Fruit fly (Drosophila melanogaster): ENCODE results near the gene CG13901.

CG13901 gene

DNA sequence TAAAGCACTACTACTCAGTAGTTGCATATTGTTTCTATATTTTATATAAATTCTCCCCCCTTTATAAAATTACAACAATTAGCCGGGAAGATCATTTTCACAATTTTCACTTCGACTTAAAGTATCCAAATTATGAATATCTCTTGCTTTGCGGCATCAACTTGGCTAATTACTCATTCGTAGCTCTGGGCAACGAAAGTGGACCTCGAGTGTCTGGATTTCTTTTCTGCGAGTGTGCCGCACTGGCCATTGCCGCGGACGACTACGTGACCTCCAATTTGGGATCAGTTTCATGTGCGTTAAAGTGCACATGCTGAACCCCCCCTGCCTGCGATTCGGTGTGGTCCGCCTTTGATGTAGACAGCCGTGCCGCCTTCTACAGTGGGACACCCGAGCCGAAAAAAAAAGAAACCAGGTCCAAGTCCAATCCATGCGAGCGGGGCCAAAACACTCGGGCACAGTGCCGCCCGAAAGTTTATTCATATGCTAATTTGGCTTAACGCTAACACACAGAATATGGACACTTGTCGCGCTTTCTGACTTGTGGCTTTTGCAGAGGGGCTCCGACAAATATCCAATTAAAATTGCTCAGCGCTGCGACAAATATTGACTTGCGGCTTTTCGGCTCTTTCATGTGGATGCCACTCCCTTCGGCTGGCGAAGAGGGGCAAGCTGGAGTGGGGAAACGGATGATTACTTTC, 19.0 kb downstream of the CG13901 start (continued):
- TF ChIP-seq ranshi (GFP tag; IDR thresholded peaks at IDR 0.05) (no peak), CG12942 (GFP tag; optimal IDR thresholded peaks at IDR 0.05) (no peak), CG4360 (GFP tag; IDR thresholded peaks at IDR 0.05) (no peak), CG3995 (GFP tag; optimal IDR thresholded peaks at IDR 0.05) (no peak), Taf1 (GFP tag; IDR thresholded peaks at IDR 0.05) (no peak), CG12219 (GFP tag; optimal IDR thresholded peaks at IDR 0.05) (no peak), CG31365 (tag; optimal IDR thresholded peaks at IDR 0.05) (no peak), Kr (GFP tag; optimal IDR thresholded peaks at IDR 0.05) (no peak), Atf3 (GFP tag; optimal IDR thresholded peaks at IDR 0.05) (no peak), nom (GFP tag; optimal IDR thresholded peaks at IDR 0.05) (no peak), CG16813 (GFP tag; IDR thresholded peaks at IDR 0.05; ENCODE audit: partially characterized antibody) (no peak), BtbVII (GFP tag; optimal IDR thresholded peaks at IDR 0.05) (no peak), Ravus (GFP tag; IDR thresholded peaks at IDR 0.05) (no peak), CG34376 (GFP tag; optimal IDR thresholded peaks at IDR 0.05) (no peak), Bdp1 (GFP tag; optimal IDR thresholded peaks at IDR 0.05) (no peak), dimm (GFP tag; IDR thresholded peaks at IDR 0.05) (no peak), her (GFP tag; optimal IDR thresholded peaks at IDR 0.05) (no peak), Antp (GFP tag; optimal IDR thresholded peaks at IDR 0.05) (no peak), CG34224 (GFP tag; IDR thresholded peaks at IDR 0.05; ENCODE audit: partially characterized antibody) (no peak), CG31388 (GFP tag; optimal IDR thresholded peaks at IDR 0.05) (no peak), cad (GFP tag; optimal IDR thresholded peaks at IDR 0.05) (no peak), hb (GFP tag; IDR thresholded peaks at IDR 0.05; ENCODE audit: partially characterized antibody) (no peak), CG6689 (GFP tag; IDR thresholded peaks at IDR 0.05) (0 out of 2 replicates have a peak, but pooled peaks have one; percentile 18), en (GFP tag; optimal IDR thresholded peaks at IDR 0.05) (no peak), grau (tag; optimal IDR thresholded peaks at IDR 0.05) (peak; percentile 20), gro (GFP tag; optimal IDR thresholded peaks at IDR 0.05) (no peak), CG5953 (GFP tag; IDR thresholded peaks at IDR 0.05) (no peak), corto (GFP tag; optimal IDR thresholded peaks at IDR 0.05) (no peak), CG9437 (GFP tag; optimal IDR thresholded peaks at IDR 0.05) (no peak), CG8944 (GFP tag; optimal IDR thresholded peaks at IDR 0.05) (no peak), vvl (GFP tag; IDR thresholded peaks at IDR 0.05) (peak; percentile 40), Atf-2 (GFP tag; optimal IDR thresholded peaks at IDR 0.05) (no peak), pb (GFP tag; optimal IDR thresholded peaks at IDR 0.05) (no peak), br (optimal IDR thresholded peaks at IDR 0.05) (no peak), CG5245 (GFP tag; optimal IDR thresholded peaks at IDR 0.05) (no peak), ato (GFP tag; IDR thresholded peaks at IDR 0.05; ENCODE audit: partially characterized antibody) (no peak), zfh1 (GFP tag; IDR thresholded peaks at IDR 0.05) (no peak), tio (GFP tag; optimal IDR thresholded peaks at IDR 0.05) (no peak), CG11695 (GFP tag; IDR thresholded peaks at IDR 0.05) (no peak), CG10462 (GFP tag; optimal IDR thresholded peaks at IDR 0.05) (no peak), gce (GFP tag; IDR thresholded peaks at IDR 0.05) (no peak), gem (tag; optimal IDR thresholded peaks at IDR 0.05) (peak; percentile 54), CG10267 (tag; optimal IDR thresholded peaks at IDR 0.05) (no peak), Sox102F (GFP tag; optimal IDR thresholded peaks at IDR 0.05) (peak; percentile 60), CG6854 (GFP tag; optimal IDR thresholded peaks at IDR 0.05) (no peak), gcm2 (GFP tag; optimal IDR thresholded peaks at IDR 0.05) (no peak), gfzf (GFP tag; optimal IDR thresholded peaks at IDR 0.05) (no peak), CG13894 (tag; optimal IDR thresholded peaks at IDR 0.05) (no peak), dmrt11E (tag; optimal IDR thresholded peaks at IDR 0.05) (no peak), ci (GFP tag; IDR thresholded peaks at IDR 0.05) (peak; percentile 50; the same call in 1 of the 3 replicates), Atf6 (GFP tag; IDR thresholded peaks at IDR 0.05) (no peak), CG3847 (GFP tag; IDR thresholded peaks at IDR 0.05) (no peak)

Data from whole organism, embryonic.